Worm (Caenorhabditis elegans) whole organism, late embryonic: Measurements from ENCODE around the gene B0432.8.

Experiments used
- C38D4.7 ChIP-seq: fragments of 200-800 bp; sonication (Bioruptor generic); optimal IDR thresholded peaks from 2 replicates; lab custom pipeline; 2018; ENCODE audit warnings: mild to moderate bottlenecking, missing genetic modification characterization, moderate library complexity, missing compliant biosample characterization
- F13H6.1 ChIP-seq: sonication (generic microtip); optimal IDR thresholded peaks from 2 replicates; lab custom pipeline; 2016; ENCODE audit warnings: missing genetic modification characterization, missing compliant biosample characterization
- K02D7.2 ChIP-seq: sonication (generic microtip); optimal IDR thresholded peaks from 2 replicates; lab custom pipeline; 2017; ENCODE audit warnings: mild to moderate bottlenecking, missing genetic modification characterization, missing compliant biosample characterization
- K09A11.1 ChIP-seq: sonication (generic microtip); optimal IDR thresholded peaks from 2 replicates; lab custom pipeline; 2017; ENCODE audit warnings: antibody characterized with exemption, mild to moderate bottlenecking, missing genetic modification characterization, missing compliant biosample characterization; ENCODE audit not compliant: insufficient read depth
- T23F11.4 ChIP-seq: fragments of 200-800 bp; sonication (Bioruptor generic); optimal IDR thresholded peaks from 2 replicates; lab custom pipeline; 2018; ENCODE audit warnings: mild to moderate bottlenecking, missing genetic modification characterization, missing compliant biosample characterization
- Y22D7AL.16 ChIP-seq: sonication (generic microtip); optimal IDR thresholded peaks from 2 replicates; lab custom pipeline; 2016; ENCODE audit warnings: missing genetic modification characterization, missing compliant biosample characterization
- ahr-1 ChIP-seq: sonication (generic microtip); optimal IDR thresholded peaks from 2 replicates; lab custom pipeline; 2016; ENCODE audit warnings: missing genetic modification characterization, missing compliant biosample characterization
- ama-1 ChIP-seq: fragments of 150-350 bp; optimal IDR thresholded peaks from 2 replicates; lab custom pipeline; 2014
- ceh-14 ChIP-seq: sonication (generic microtip); optimal IDR thresholded peaks from 2 replicates; lab custom pipeline; 2016; ENCODE audit warnings: missing genotype, missing genetic modification characterization, missing compliant biosample characterization
- ceh-18 ChIP-seq: sonication (generic microtip); optimal IDR thresholded peaks from 2 replicates; lab custom pipeline; 2016; ENCODE audit warnings: missing genetic modification characterization, missing compliant biosample characterization
- ceh-2 ChIP-seq: sonication (generic microtip); optimal IDR thresholded peaks from 2 replicates; lab custom pipeline; 2016; ENCODE audit warnings: missing genotype, missing genetic modification characterization, missing compliant biosample characterization
- ceh-24 ChIP-seq: sonication (generic microtip); optimal IDR thresholded peaks from 2 replicates; lab custom pipeline; 2016; ENCODE audit warnings: mild to moderate bottlenecking, missing genetic modification characterization, missing compliant biosample characterization
- ceh-30 ChIP-seq: fragments of 150-350 bp; optimal IDR thresholded peaks from 2 replicates; lab custom pipeline; 2014; ENCODE audit warnings: missing biosample characterization, missing genetic modification characterization
- ceh-9 ChIP-seq: sonication (generic microtip); optimal IDR thresholded peaks from 2 replicates; lab custom pipeline; 2016; ENCODE audit warnings: mild to moderate bottlenecking, missing genetic modification characterization, inconsistent platforms, missing compliant biosample characterization
- che-1 ChIP-seq: sonication (generic microtip); optimal IDR thresholded peaks from 2 replicates; lab custom pipeline; 2016; ENCODE audit warnings: mild to moderate bottlenecking, missing genetic modification characterization, missing compliant biosample characterization
- dmd-4 ChIP-seq: sonication (generic microtip); optimal IDR thresholded peaks from 2 replicates; lab custom pipeline; 2016; ENCODE audit warnings: borderline replicate concordance, missing genetic modification characterization, missing compliant biosample characterization
- dve-1 ChIP-seq: sonication (generic microtip); optimal IDR thresholded peaks from 2 replicates; lab custom pipeline; 2017; ENCODE audit warnings: antibody characterized with exemption, mild to moderate bottlenecking, missing genetic modification characterization, missing compliant biosample characterization
- elt-2 ChIP-seq: sonication (generic microtip); optimal IDR thresholded peaks from 2 replicates; lab custom pipeline; 2016; ENCODE audit warnings: missing genetic modification reagents, missing genetic modification characterization, missing compliant biosample characterization
- ets-4 ChIP-seq: sonication (generic microtip); optimal IDR thresholded peaks from 2 replicates; lab custom pipeline; 2016; ENCODE audit warnings: missing genetic modification characterization, missing compliant biosample characterization
- eyg-1 ChIP-seq: sonication (generic microtip); optimal IDR thresholded peaks from 2 replicates; lab custom pipeline; 2016; ENCODE audit warnings: missing genotype, missing genetic modification characterization, missing compliant biosample characterization
- fax-1 ChIP-seq: sonication (generic microtip); optimal IDR thresholded peaks from 2 replicates; lab custom pipeline; 2016; ENCODE audit warnings: missing genotype, missing genetic modification characterization, missing compliant biosample characterization
- fkh-6 ChIP-seq: sonication (generic microtip); optimal IDR thresholded peaks from 2 replicates; lab custom pipeline; 2016; ENCODE audit warnings: missing genetic modification characterization, missing compliant biosample characterization
- gmeb-2 ChIP-seq: sonication (generic microtip); optimal IDR thresholded peaks from 2 replicates; lab custom pipeline; 2016; ENCODE audit warnings: missing genetic modification characterization, inconsistent platforms, missing compliant biosample characterization
- hlh-30 ChIP-seq: sonication (generic microtip); optimal IDR thresholded peaks from 2 replicates; lab custom pipeline; 2017; ENCODE audit warnings: antibody characterized with exemption, missing genetic modification characterization, missing compliant biosample characterization; ENCODE audit not compliant: insufficient read depth
- hlh-6 ChIP-seq: sonication (generic microtip); optimal IDR thresholded peaks from 2 replicates; lab custom pipeline; 2016; ENCODE audit warnings: missing genotype, missing genetic modification characterization, missing compliant biosample characterization
- hlh-8 ChIP-seq: sonication (generic microtip); optimal IDR thresholded peaks from 2 replicates; lab custom pipeline; 2016; ENCODE audit warnings: missing genotype, missing genetic modification characterization, missing compliant biosample characterization
- lim-6 ChIP-seq: sonication (generic microtip); optimal IDR thresholded peaks from 2 replicates; lab custom pipeline; 2016; ENCODE audit warnings: missing genetic modification characterization, missing compliant biosample characterization
- lin-11 ChIP-seq: fragments of 200-800 bp; sonication (Bioruptor generic); optimal IDR thresholded peaks from 2 replicates; lab custom pipeline; 2018; ENCODE audit warnings: mild to moderate bottlenecking, missing genetic modification characterization, missing compliant biosample characterization
- madf-2 ChIP-seq: sonication (generic microtip); optimal IDR thresholded peaks from 2 replicates; lab custom pipeline; 2017; ENCODE audit warnings: missing genetic modification characterization, missing compliant biosample characterization
- mec-3 ChIP-seq: sonication (generic microtip); optimal IDR thresholded peaks from 2 replicates; lab custom pipeline; 2016; ENCODE audit warnings: borderline replicate concordance, missing genetic modification characterization, missing compliant biosample characterization
- nfya-1 ChIP-seq: sonication (generic microtip); optimal IDR thresholded peaks from 2 replicates; lab custom pipeline; 2017; ENCODE audit warnings: missing genetic modification characterization, mild to moderate bottlenecking, missing compliant biosample characterization, antibody characterized with exemption, moderate library complexity
- nhr-11 ChIP-seq: fragments of 150-350 bp; optimal IDR thresholded peaks from 2 replicates; lab custom pipeline; 2014; ENCODE audit warnings: missing biosample characterization, missing genetic modification characterization
- npax-4 ChIP-seq: sonication (generic microtip); optimal IDR thresholded peaks from 2 replicates; lab custom pipeline; 2016; ENCODE audit warnings: missing genetic modification characterization, missing compliant biosample characterization
- pat-9 ChIP-seq: fragments of 200-800 bp; sonication (Bioruptor generic); optimal IDR thresholded peaks from 2 replicates; lab custom pipeline; 2018; ENCODE audit warnings: mild to moderate bottlenecking, missing genetic modification characterization, moderate library complexity, missing compliant biosample characterization
- pax-1 ChIP-seq: fragments of 150-350 bp; optimal IDR thresholded peaks from 2 replicates; lab custom pipeline; 2014; ENCODE audit warnings: missing biosample characterization, missing genetic modification characterization
- pha-2 ChIP-seq: sonication (generic microtip); optimal IDR thresholded peaks from 2 replicates; lab custom pipeline; 2017; ENCODE audit warnings: mild to moderate bottlenecking, missing genetic modification characterization, missing compliant biosample characterization
- pha-4 ChIP-seq: fragments of 150-350 bp; optimal IDR thresholded peaks from 2 replicates; lab custom pipeline; 2018; ENCODE audit warnings: missing biosample characterization, missing genetic modification reagents, missing genetic modification characterization
- pqm-1 ChIP-seq: sonication (generic microtip); optimal IDR thresholded peaks from 2 replicates; lab custom pipeline; 2016; ENCODE audit warnings: missing genetic modification characterization, missing compliant biosample characterization
- pros-1 ChIP-seq: fragments of 150-350 bp; optimal IDR thresholded peaks from 2 replicates; lab custom pipeline; 2014; ENCODE audit warnings: missing biosample characterization, missing genetic modification reagents, missing genetic modification characterization
- rnt-1 ChIP-seq: sonication (generic microtip); optimal IDR thresholded peaks from 2 replicates; lab custom pipeline; 2016; ENCODE audit warnings: missing genetic modification characterization, missing compliant biosample characterization
- sdc-2 ChIP-seq: sonication (generic microtip); optimal IDR thresholded peaks from 2 replicates; lab custom pipeline; 2016; ENCODE audit warnings: missing genotype, missing genetic modification characterization, missing compliant biosample characterization
- sox-2 ChIP-seq: fragments of 200-800 bp; sonication (Bioruptor generic); IDR thresholded peaks from 2 replicates; pipeline ENCODE4 v1.3.6; 2022; ENCODE audit warnings: missing genetic modification reagents, missing genetic modification characterization, missing compliant biosample characterization
- syd-9 ChIP-seq: sonication (generic microtip); optimal IDR thresholded peaks from 2 replicates; lab custom pipeline; 2016; ENCODE audit warnings: mild to moderate bottlenecking, missing genetic modification characterization, moderate library complexity, missing compliant biosample characterization
- tbx-2 ChIP-seq: sonication (generic microtip); optimal IDR thresholded peaks from 2 replicates; lab custom pipeline; 2016; ENCODE audit warnings: missing genetic modification characterization, missing compliant biosample characterization
- tbx-7 ChIP-seq: sonication (generic microtip); optimal IDR thresholded peaks from 2 replicates; lab custom pipeline; 2016; ENCODE audit warnings: missing genotype, missing genetic modification characterization, missing compliant biosample characterization
- ttx-3 ChIP-seq: sonication (generic microtip); optimal IDR thresholded peaks from 2 replicates; lab custom pipeline; 2016; ENCODE audit warnings: missing genetic modification reagents, missing genetic modification characterization, missing compliant biosample characterization
- unc-3 ChIP-seq, 2 experiments: fragments of 200-800 bp in 1 of 2; sonication (Bioruptor generic) in 1 of 2; sonication (generic microtip) in 1 of 2; conservative IDR thresholded peaks in 1 of 2; optimal IDR thresholded peaks in 1 of 2; 2 replicates each; pipeline versions ENCODE4 v1.3.6 to Lab custom; 2016 to 2022; ENCODE audit warnings: missing compliant biosample characterization in 2 of 2, missing genetic modification characterization in 2 of 2, missing genetic modification reagents in 1 of 2
- unc-42 ChIP-seq: sonication (generic microtip); optimal IDR thresholded peaks from 2 replicates; lab custom pipeline; 2016; ENCODE audit warnings: missing genotype, missing genetic modification characterization, missing compliant biosample characterization
- unc-55 ChIP-seq: sonication (generic microtip); optimal IDR thresholded peaks from 2 replicates; lab custom pipeline; 2017; ENCODE audit warnings: missing biosample characterization, missing genetic modification reagents, missing genetic modification characterization
- ztf-16 ChIP-seq: sonication (generic microtip); optimal IDR thresholded peaks from 2 replicates; lab custom pipeline; 2017; ENCODE audit warnings: missing genetic modification characterization, missing compliant biosample characterization

Gene B0432.8

ce11 chrII:257519-257918 lies 21.0 kb downstream of the B0432.8 start, which contains the start of gene cat-2:
cat-2 (plus strand) TSS chrII:257819.
- TF ChIP-seq rnt-1 (tag; lab: Kevin White, UChicago) = no peak
- TF ChIP-seq pat-9 (tag; lab: Kevin White, UChicago) = no peak

DNA sequence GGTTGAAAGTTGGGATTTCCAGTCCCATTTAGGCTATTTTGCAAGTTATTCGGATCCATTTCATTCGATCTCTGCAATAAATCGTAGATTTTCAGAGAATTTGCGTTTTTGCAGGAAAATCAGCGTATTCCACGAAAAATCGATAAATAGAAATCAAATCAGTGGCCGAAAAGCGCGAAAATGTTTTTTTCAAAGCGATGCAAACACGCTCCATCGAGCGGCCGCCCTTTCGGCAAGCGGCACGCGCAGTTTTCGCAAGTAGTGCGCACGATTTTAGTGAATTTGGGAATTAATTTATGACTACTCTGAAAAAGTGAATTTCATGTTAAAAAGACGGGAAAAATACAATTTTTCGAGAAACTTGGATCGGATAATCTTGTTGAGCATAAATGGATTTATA lies 23.4 kb downstream of the B0432.8 start:
- TF ChIP-seq K02D7.2 (tag; lab: Kevin White, UChicago) (peak; percentile 46), C38D4.7 (GFP tag; lab: Kevin White, UChicago) (peak; percentile 26), syd-9 (tag; lab: Kevin White, UChicago) (peak; percentile 26), T23F11.4 (GFP tag; lab: Kevin White, UChicago) (peak; percentile 56), K09A11.1 (peak; percentile 67), dmd-4 (tag; lab: Kevin White, UChicago) (peak; percentile 80), ahr-1 (peak; percentile 57), Y22D7AL.16 (peak; percentile 50), ceh-14 (peak; percentile 86), ceh-9 (tag; lab: Kevin White, UChicago) (no peak), pat-9 (tag; lab: Kevin White, UChicago) (peak; percentile 76), npax-4 (tag; lab: Kevin White, UChicago) (peak; percentile 43), unc-3 (GFP tag; conservative IDR thresholded peaks at IDR 0.05; lab: Robert Waterston, UW) (peak; percentile 71; the same call in 1 of the 2 replicates), unc-3 (tag; optimal IDR thresholded peaks at IDR 0.05; lab: Kevin White, UChicago) (peak; percentile 58), lim-6 (no peak), che-1 (tag; lab: Kevin White, UChicago) (peak; percentile 55), unc-42 (tag; lab: Kevin White, UChicago) (peak; percentile 99), nhr-11 (tag; lab: Kevin White, UChicago) (no peak), fkh-6 (tag; lab: Kevin White, UChicago) (peak; percentile 53), ceh-18 (tag; lab: Kevin White, UChicago) (peak; percentile 92), tbx-2 (tag; lab: Kevin White, UChicago) (peak; percentile 93), lin-11 (peak; percentile 59), pros-1 (no peak), sdc-2 (tag; lab: Kevin White, UChicago) (peak; percentile 65), nfya-1 (peak; percentile 93), hlh-8 (tag; lab: Kevin White, UChicago) (peak; percentile 77), madf-2 (tag; lab: Kevin White, UChicago) (peak; percentile 66), tbx-7 (tag; lab: Kevin White, UChicago) (peak; percentile 77), unc-55 (peak; percentile 61), pha-4 (tag; lab: Kevin White, UChicago) (no peak), sox-2 (GFP tag; lab: Robert Waterston, UW) (no peak), ztf-16 (tag; lab: Kevin White, UChicago) (peak; percentile 79), ttx-3 (tag; lab: Kevin White, UChicago) (peak; percentile 72), hlh-6 (tag; lab: Kevin White, UChicago) (peak; percentile 81), pha-2 (tag; lab: Kevin White, UChicago) (peak; percentile 74), ama-1 (lab: Kevin White, UChicago) (no peak), ets-4 (tag; lab: Kevin White, UChicago) (peak; percentile 60), ceh-2 (peak; percentile 82), pax-1 (peak; percentile 48), eyg-1 (tag; lab: Kevin White, UChicago) (peak; percentile 76), gmeb-2 (tag; lab: Kevin White, UChicago) (peak; percentile 63), pqm-1 (tag; lab: Kevin White, UChicago) (peak; percentile 92), ceh-24 (tag; lab: Kevin White, UChicago) (peak; percentile 62), ceh-30 (tag; lab: Kevin White, UChicago) (peak; percentile 68), F13H6.1 (tag; lab: Kevin White, UChicago) (peak; percentile 73), mec-3 (tag; lab: Kevin White, UChicago) (peak; percentile 85), dve-1 (tag; lab: Kevin White, UChicago) (peak; percentile 42), fax-1 (peak; percentile 79), hlh-30 (peak; percentile 10), elt-2 (tag; lab: Kevin White, UChicago) (peak; percentile 89)
